Worm (Caenorhabditis elegans) whole organism, young adult: ENCODE data around the gene Y41C4A.11.

Experiments
- C17E4.6 ChIP-seq: fragments of 200-800 bp; sonication (Bioruptor generic); IDR thresholded peaks from 2 replicates; pipeline ENCODE4 v1.3.6; 2022; ENCODE audit warnings: missing genetic modification reagents, missing genetic modification characterization, missing compliant biosample characterization
- D2030.7 ChIP-seq: fragments of 200-800 bp; sonication (Bioruptor generic); IDR thresholded peaks from 2 replicates; pipeline ENCODE4 v1.3.6; 2022; ENCODE audit warnings: missing genetic modification reagents, missing genetic modification characterization, missing compliant biosample characterization
- K12H6.12 ChIP-seq: fragments of 200-800 bp; sonication (Bioruptor generic); optimal IDR thresholded peaks from 2 replicates; lab custom pipeline; 2018; ENCODE audit warnings: mild to moderate bottlenecking, missing genetic modification characterization, missing compliant biosample characterization
- T07F8.4 ChIP-seq: sonication (generic microtip); optimal IDR thresholded peaks from 2 replicates; lab custom pipeline; 2016; ENCODE audit warnings: mild to moderate bottlenecking, missing genetic modification characterization, moderate library complexity, missing compliant biosample characterization
- Y67H2A.10 ChIP-seq: fragments of 200-800 bp; sonication (Bioruptor generic); conservative IDR thresholded peaks from 2 replicates; pipeline ENCODE4 v1.3.6; 2022; ENCODE audit warnings: missing genetic modification reagents, missing genetic modification characterization, missing compliant biosample characterization
- ama-1 ChIP-seq, 3 experiments: fragments of 150-350 bp in 1 of 3; sonication (generic microtip) in 2 of 3; optimal IDR thresholded peaks; 2 replicates each; lab custom pipeline; 2014 to 2018; ENCODE audit warnings: missing biosample characterization in 2 of 3, missing genetic modification characterization in 2 of 3, missing genetic modification reagents in 2 of 3
- aptf-2 ChIP-seq: fragments of 200-800 bp; sonication (Bioruptor generic); conservative IDR thresholded peaks from 2 replicates; pipeline ENCODE4 v1.3.6; 2022; ENCODE audit warnings: missing genetic modification reagents, missing genetic modification characterization, missing compliant biosample characterization
- ccch-3 ChIP-seq: fragments of 200-800 bp; sonication (Bioruptor generic); optimal IDR thresholded peaks from 2 replicates; lab custom pipeline; 2018; ENCODE audit warnings: mild to moderate bottlenecking, missing genetic modification characterization, missing compliant biosample characterization
- lag-1 ChIP-seq: fragments of 200-800 bp; sonication (Bioruptor generic); IDR thresholded peaks from 2 replicates; pipeline ENCODE4 v1.3.6; 2022; ENCODE audit warnings: missing genetic modification reagents, missing genetic modification characterization, missing compliant biosample characterization
- snpc-4 ChIP-seq, 5 experiments: fragments of 150-350 bp in 1 of 5; sonication (generic microtip) in 4 of 5; optimal IDR thresholded peaks; 2 replicates each; lab custom pipeline; 2014 to 2018; ENCODE audit warnings: missing genetic modification characterization in 5 of 5, missing biosample characterization in 3 of 5, antibody characterized with exemption in 2 of 5, mild to moderate bottlenecking in 2 of 5, missing compliant biosample characterization in 2 of 5, missing genotype in 2 of 5, moderate library complexity in 2 of 5, missing genetic modification reagents in 1 of 5

DNA sequence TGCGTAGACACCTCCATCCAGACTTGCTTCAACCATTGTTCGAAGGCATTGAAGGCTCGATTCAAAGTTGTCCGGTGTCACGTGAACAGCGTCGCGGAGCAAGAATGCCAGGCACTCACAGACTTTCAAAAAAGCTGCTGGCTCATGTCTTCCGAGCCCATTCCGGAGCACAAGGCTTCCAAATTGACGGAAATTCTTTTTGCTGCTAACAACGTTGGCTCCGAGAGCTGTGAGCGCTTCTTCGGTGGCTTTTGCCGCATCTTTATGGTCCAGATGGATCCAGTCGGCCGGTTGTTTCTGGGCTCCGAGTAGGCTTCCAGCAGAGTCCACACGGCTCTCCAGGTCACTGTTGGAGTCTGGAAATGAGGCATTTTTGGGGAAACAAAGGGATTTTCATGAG lies 38.2 kb downstream of the Y41C4A.11 start:
- TF ChIP-seq ama-1 (optimal IDR thresholded peaks at IDR 0.05; lab: Kevin White, UChicago) (no peak), ama-1 (GFP tag; optimal IDR thresholded peaks at IDR 0.05; lab: Kevin White, UChicago) (no peak), snpc-4 (GFP tag; optimal IDR thresholded peaks at IDR 0.05; lab: Kevin White, UChicago) (no peak), snpc-4 (tag; optimal IDR thresholded peaks at IDR 0.05; lab: Kevin White, UChicago) (no peak), C17E4.6 (GFP tag; lab: Robert Waterston, UW) (no peak), Y67H2A.10 (GFP tag; lab: Robert Waterston, UW) (no peak), T07F8.4 (tag; lab: Kevin White, UChicago) (no peak), D2030.7 (no peak), K12H6.12 (no peak), ccch-3 (GFP tag; lab: Kevin White, UChicago) (no peak), lag-1 (GFP tag; lab: Robert Waterston, UW) (no peak), aptf-2 (GFP tag; lab: Robert Waterston, UW) (no peak)
